Worm (Caenorhabditis elegans) whole organism, L4/young adult: Measurements from ENCODE around the gene B0462.4.

ENCODE experiments used
- W03F9.2 ChIP-seq: fragments of 150-350 bp; optimal IDR thresholded peaks from 2 replicates; lab custom pipeline; 2014; ENCODE audit warnings: missing biosample characterization, missing genetic modification characterization
- him-1 ChIP-seq: sonication (generic microtip); optimal IDR thresholded peaks from 2 replicates; lab custom pipeline; 2016; ENCODE audit warnings: missing genotype, missing genetic modification reagents, missing genetic modification characterization, missing compliant biosample characterization

ce11 chrV:18280778-18281177 lies 50.2 kb downstream of the B0462.4 start, which contains the start of gene Y51A2A.16:
- no peak for TF ChIP-seq him-1
- no peak for TF ChIP-seq W03F9.2 (tag; lab: Kevin White, UChicago)
